Worm (Caenorhabditis elegans) whole organism, late embryonic: ENCODE data around the gene comt-1.

Experiments used
- C38D4.7 ChIP-seq: fragments of 200-800 bp; sonication (Bioruptor generic); optimal IDR thresholded peaks from 2 replicates; lab custom pipeline; 2018; ENCODE audit warnings: mild to moderate bottlenecking, missing genetic modification characterization, moderate library complexity, missing compliant biosample characterization
- K09A11.1 ChIP-seq: sonication (generic microtip); optimal IDR thresholded peaks from 2 replicates; lab custom pipeline; 2017; ENCODE audit warnings: antibody characterized with exemption, mild to moderate bottlenecking, missing genetic modification characterization, missing compliant biosample characterization; ENCODE audit not compliant: insufficient read depth
- ama-1 ChIP-seq: fragments of 150-350 bp; optimal IDR thresholded peaks from 2 replicates; lab custom pipeline; 2014
- hlh-15 ChIP-seq: sonication (generic microtip); optimal IDR thresholded peaks from 2 replicates; lab custom pipeline; 2016; ENCODE audit warnings: missing genetic modification characterization, missing compliant biosample characterization
- hlh-30 ChIP-seq: sonication (generic microtip); optimal IDR thresholded peaks from 2 replicates; lab custom pipeline; 2017; ENCODE audit warnings: antibody characterized with exemption, missing genetic modification characterization, missing compliant biosample characterization; ENCODE audit not compliant: insufficient read depth
- mec-3 ChIP-seq: sonication (generic microtip); optimal IDR thresholded peaks from 2 replicates; lab custom pipeline; 2016; ENCODE audit warnings: borderline replicate concordance, missing genetic modification characterization, missing compliant biosample characterization
- nfya-1 ChIP-seq: sonication (generic microtip); optimal IDR thresholded peaks from 2 replicates; lab custom pipeline; 2017; ENCODE audit warnings: missing genetic modification characterization, mild to moderate bottlenecking, missing compliant biosample characterization, antibody characterized with exemption, moderate library complexity
- nhr-11 ChIP-seq: fragments of 150-350 bp; optimal IDR thresholded peaks from 2 replicates; lab custom pipeline; 2014; ENCODE audit warnings: missing biosample characterization, missing genetic modification characterization
- pqm-1 ChIP-seq: sonication (generic microtip); optimal IDR thresholded peaks from 2 replicates; lab custom pipeline; 2016; ENCODE audit warnings: missing genetic modification characterization, missing compliant biosample characterization
- tbx-2 ChIP-seq: sonication (generic microtip); optimal IDR thresholded peaks from 2 replicates; lab custom pipeline; 2016; ENCODE audit warnings: missing genetic modification characterization, missing compliant biosample characterization
- unc-55 ChIP-seq: sonication (generic microtip); optimal IDR thresholded peaks from 2 replicates; lab custom pipeline; 2017; ENCODE audit warnings: missing biosample characterization, missing genetic modification reagents, missing genetic modification characterization

DNA sequence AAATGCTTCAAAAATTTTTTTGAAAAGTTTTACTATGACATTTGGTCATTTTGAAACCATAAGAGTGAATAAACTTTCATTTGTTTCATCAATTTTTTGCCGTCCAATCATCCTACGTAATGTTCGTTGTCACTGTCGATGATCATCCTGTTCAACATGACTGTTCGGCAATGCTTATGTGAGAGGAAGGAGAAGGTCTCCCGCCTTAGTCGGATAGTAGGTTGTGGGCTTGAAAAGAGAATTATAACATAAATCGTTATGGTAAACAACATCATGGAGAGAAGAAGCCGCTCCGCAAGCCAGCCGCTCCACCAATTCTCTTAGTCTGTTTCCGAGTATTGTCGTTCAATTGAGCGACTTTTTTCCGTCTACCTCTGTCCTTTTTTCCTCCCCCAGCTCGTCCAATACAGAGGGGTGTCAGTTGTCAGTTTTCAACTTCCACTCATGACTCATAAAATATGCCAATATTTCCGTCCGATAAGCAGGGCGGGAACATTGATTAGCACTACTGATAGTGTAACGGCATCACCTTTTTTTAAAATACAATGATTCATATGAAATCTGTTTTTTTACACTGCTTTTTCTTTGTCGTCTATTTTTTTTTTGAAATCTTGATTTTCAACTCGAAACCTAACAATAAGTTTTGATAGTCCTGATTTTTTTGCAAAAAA, 43.9 kb upstream of the comt-1 start:
- no peak for TF ChIP-seq K09A11.1 (tag; lab: Kevin White, UChicago)
- TF ChIP-seq ama-1 (lab: Kevin White, UChicago), result no peak
- no peak for TF ChIP-seq nhr-11 (tag; lab: Kevin White, UChicago)
- no peak for TF ChIP-seq C38D4.7 (GFP tag; lab: Kevin White, UChicago)
- no peak for TF ChIP-seq pqm-1 (tag; lab: Kevin White, UChicago)
- TF ChIP-seq hlh-30 (tag; lab: Kevin White, UChicago), result no peak
- TF ChIP-seq mec-3, result no peak
- no peak for TF ChIP-seq nfya-1
- TF ChIP-seq hlh-15 (tag; lab: Kevin White, UChicago), result no peak
- TF ChIP-seq unc-55, result no peak
- no peak for TF ChIP-seq tbx-2
